Worm (Caenorhabditis elegans) whole organism, L3 larva: ENCODE data around the gene ZK666.11.

ENCODE experiments used
- R02D3.7 ChIP-seq: fragments of 150-350 bp; optimal IDR thresholded peaks from 2 replicates; lab custom pipeline; 2014; ENCODE audit warnings: missing biosample characterization, missing genetic modification characterization
- ZK546.5 ChIP-seq: sonication (generic microtip); optimal IDR thresholded peaks from 2 replicates; lab custom pipeline; 2017; ENCODE audit warnings: missing biosample characterization, missing genetic modification characterization
- ceh-16 ChIP-seq: sonication (generic microtip); optimal IDR thresholded peaks from 2 replicates; lab custom pipeline; 2017; ENCODE audit warnings: missing biosample characterization, missing genetic modification characterization
- ceh-82 ChIP-seq: fragments of 150-350 bp; optimal IDR thresholded peaks from 2 replicates; lab custom pipeline; 2014; ENCODE audit warnings: missing biosample characterization, missing genetic modification characterization
- ceh-9 ChIP-seq: sonication (generic microtip); optimal IDR thresholded peaks from 2 replicates; lab custom pipeline; 2018; ENCODE audit warnings: missing biosample characterization, missing genetic modification characterization
- daf-12 ChIP-seq: fragments of 150-350 bp; optimal IDR thresholded peaks from 2 replicates; lab custom pipeline; 2014; ENCODE audit warnings: missing biosample characterization, missing genetic modification reagents, missing genetic modification characterization
- elt-1 ChIP-seq: fragments of 150-350 bp; optimal IDR thresholded peaks from 2 replicates; lab custom pipeline; 2014; ENCODE audit warnings: missing biosample characterization, missing genetic modification characterization
- elt-2 ChIP-seq: sonication (generic microtip); optimal IDR thresholded peaks from 2 replicates; lab custom pipeline; 2016; ENCODE audit warnings: missing genetic modification reagents, mild to moderate bottlenecking, missing genetic modification characterization, missing compliant biosample characterization
- elt-3 ChIP-seq, 3 experiments: fragments of 150-350 bp in 1 of 3; sonication (generic microtip) in 2 of 3; optimal IDR thresholded peaks; 2 replicates in 2 of 3; 4 replicates in 1 of 3; lab custom pipeline; 2014 to 2017; ENCODE audit warnings: missing biosample characterization in 3 of 3, missing genetic modification characterization in 3 of 3
- eor-1 ChIP-seq, 2 experiments: fragments of 150-350 bp; optimal IDR thresholded peaks; 2 replicates each; lab custom pipeline; 2014 to 2018; ENCODE audit warnings: missing biosample characterization in 2 of 2, missing genetic modification characterization in 2 of 2
- fkh-10 ChIP-seq: sonication (generic microtip); optimal IDR thresholded peaks from 2 replicates; lab custom pipeline; 2017; ENCODE audit warnings: missing biosample characterization, missing genetic modification reagents, missing genetic modification characterization
- fkh-2 ChIP-seq: fragments of 150-350 bp; optimal IDR thresholded peaks from 2 replicates; lab custom pipeline; 2014; ENCODE audit warnings: missing biosample characterization, missing genetic modification reagents, missing genetic modification characterization
- hmg-11 ChIP-seq: sonication (generic microtip); optimal IDR thresholded peaks from 2 replicates; lab custom pipeline; 2016; ENCODE audit warnings: missing genetic modification characterization, missing compliant biosample characterization
- jun-1 ChIP-seq: fragments of 150-350 bp; optimal IDR thresholded peaks from 2 replicates; lab custom pipeline; 2014; ENCODE audit warnings: missing biosample characterization, missing genetic modification reagents, missing genetic modification characterization
- lin-15B ChIP-seq: fragments of 150-350 bp; optimal IDR thresholded peaks from 2 replicates; lab custom pipeline; 2014; ENCODE audit warnings: missing biosample characterization, missing genetic modification characterization
- lin-39 ChIP-seq: fragments of 150-350 bp; optimal IDR thresholded peaks from 2 replicates; lab custom pipeline; 2018; ENCODE audit warnings: missing biosample characterization, missing genetic modification reagents, missing genetic modification characterization
- lsy-12 ChIP-seq: sonication (generic microtip); optimal IDR thresholded peaks from 2 replicates; lab custom pipeline; 2016; ENCODE audit warnings: mild to moderate bottlenecking, missing genetic modification characterization, missing compliant biosample characterization
- nfya-1 ChIP-seq: sonication (generic microtip); optimal IDR thresholded peaks from 2 replicates; lab custom pipeline; 2017; ENCODE audit warnings: missing genetic modification characterization, mild to moderate bottlenecking, missing compliant biosample characterization, antibody characterized with exemption, moderate library complexity; ENCODE audit not compliant: insufficient read depth
- nhr-11 ChIP-seq: fragments of 150-350 bp; optimal IDR thresholded peaks from 2 replicates; lab custom pipeline; 2014; ENCODE audit warnings: missing biosample characterization, missing genetic modification characterization
- nhr-23 ChIP-seq: fragments of 150-350 bp; optimal IDR thresholded peaks from 2 replicates; lab custom pipeline; 2014; ENCODE audit warnings: missing biosample characterization, missing genetic modification reagents, missing genetic modification characterization
- nhr-237 ChIP-seq: fragments of 150-350 bp; optimal IDR thresholded peaks from 2 replicates; lab custom pipeline; 2014; ENCODE audit warnings: missing biosample characterization, missing genetic modification characterization
- nhr-25 ChIP-seq: sonication (generic microtip); optimal IDR thresholded peaks from 2 replicates; lab custom pipeline; 2017; ENCODE audit warnings: missing biosample characterization, missing genetic modification characterization
- nhr-28 ChIP-seq: fragments of 150-350 bp; optimal IDR thresholded peaks from 2 replicates; lab custom pipeline; 2014; ENCODE audit warnings: missing biosample characterization, missing genetic modification characterization
- nhr-43 ChIP-seq: sonication (generic microtip); optimal IDR thresholded peaks from 2 replicates; lab custom pipeline; 2016; ENCODE audit warnings: mild to moderate bottlenecking, missing genetic modification characterization, missing compliant biosample characterization; ENCODE audit not compliant: poor library complexity, severe bottlenecking
- nhr-67 ChIP-seq: fragments of 150-350 bp; optimal IDR thresholded peaks from 2 replicates; lab custom pipeline; 2014; ENCODE audit warnings: missing biosample characterization, missing genetic modification characterization
- nhr-76 ChIP-seq: fragments of 150-350 bp; sonication (generic microtip); optimal IDR thresholded peaks from 5 replicates; lab custom pipeline; 2014; ENCODE audit warnings: missing biosample characterization, missing genetic modification characterization
- nhr-77 ChIP-seq: fragments of 150-350 bp; optimal IDR thresholded peaks from 2 replicates; lab custom pipeline; 2014; ENCODE audit warnings: missing biosample characterization, missing genetic modification characterization
- pqm-1 ChIP-seq: fragments of 150-350 bp; optimal IDR thresholded peaks from 2 replicates; lab custom pipeline; 2017; ENCODE audit warnings: missing biosample characterization, missing genetic modification characterization, inconsistent platforms
- sea-2 ChIP-seq: fragments of 150-350 bp; sonication (generic microtip); optimal IDR thresholded peaks from 4 replicates; lab custom pipeline; 2014; ENCODE audit warnings: missing biosample characterization, missing genetic modification reagents, missing genetic modification characterization
- snpc-4 ChIP-seq: fragments of 150-350 bp; optimal IDR thresholded peaks from 2 replicates; lab custom pipeline; 2014; ENCODE audit warnings: missing biosample characterization, missing genetic modification characterization
- tbx-2 ChIP-seq: sonication (generic microtip); optimal IDR thresholded peaks from 2 replicates; lab custom pipeline; 2016; ENCODE audit warnings: mild to moderate bottlenecking, missing genetic modification characterization, missing compliant biosample characterization
- zag-1 ChIP-seq: fragments of 150-350 bp; optimal IDR thresholded peaks from 2 replicates; lab custom pipeline; 2014; ENCODE audit warnings: missing biosample characterization, missing genetic modification characterization
- ztf-11 ChIP-seq: fragments of 150-350 bp; optimal IDR thresholded peaks from 2 replicates; lab custom pipeline; 2014; ENCODE audit warnings: missing biosample characterization, missing genetic modification characterization
- ztf-4 ChIP-seq: fragments of 150-350 bp; optimal IDR thresholded peaks from 2 replicates; lab custom pipeline; 2014; ENCODE audit warnings: missing biosample characterization, missing genetic modification characterization

Gene ZK666.11

ce11 chrII:10476039-10476438, 6.3 kb upstream of the ZK666.11 start, which contains the start of gene clec-58:
clec-58 (minus strand) TSS chrII:10476139.
- TF ChIP-seq jun-1 (tag; lab: Kevin White, UChicago) (no peak), hmg-11 (tag; lab: Kevin White, UChicago) (no peak), nfya-1 (tag; lab: Kevin White, UChicago) (no peak), eor-1 (tag; optimal IDR thresholded peaks at IDR 0.05; lab: Kevin White, UChicago) (no peak), lsy-12 (no peak), nhr-25 (tag; lab: Kevin White, UChicago) (no peak), elt-3 (tag; optimal IDR thresholded peaks at IDR 0.05; lab: Kevin White, UChicago) (no peak), nhr-28 (tag; lab: Kevin White, UChicago) (no peak), ceh-9 (tag; lab: Kevin White, UChicago) (no peak), nhr-76 (tag; lab: Kevin White, UChicago) (no peak), daf-12 (tag; lab: Kevin White, UChicago) (no peak), nhr-11 (no peak), zag-1 (tag; lab: Kevin White, UChicago) (no peak), snpc-4 (tag; lab: Kevin White, UChicago) (no peak), ceh-82 (tag; lab: Kevin White, UChicago) (no peak), fkh-2 (tag; lab: Kevin White, UChicago) (no peak), sea-2 (GFP tag; lab: Kevin White, UChicago) (no peak), elt-2 (tag; lab: Kevin White, UChicago) (no peak), nhr-237 (tag; lab: Kevin White, UChicago) (no peak)

DNA sequence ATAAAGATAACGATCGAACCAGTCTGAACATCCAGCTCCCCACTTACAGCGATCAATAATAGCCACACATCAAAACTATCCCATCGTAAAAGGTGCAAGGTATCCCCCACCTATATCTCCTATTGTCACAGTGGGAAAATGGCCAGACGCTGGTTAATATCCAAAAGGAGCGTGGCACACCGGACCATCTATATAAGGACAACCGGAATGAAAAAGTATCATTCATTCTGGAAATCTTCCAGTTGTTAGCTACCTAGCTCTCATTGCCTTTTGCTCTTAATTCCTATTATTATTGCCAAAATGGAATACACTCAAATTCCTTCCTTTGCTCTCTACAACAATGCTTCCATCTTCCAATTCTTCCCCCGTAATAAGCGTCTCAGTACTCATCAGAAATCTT, 5.4 kb upstream of the ZK666.11 start, which contains the start of gene ZK666.4:
TSS of gene ZK666.4 (plus strand) at position 301 of the 400 bp plus-strand sequence.
- TF ChIP-seq zag-1 (tag; lab: Kevin White, UChicago) = no peak

- TF ChIP-seq nhr-67 (tag; lab: Kevin White, UChicago) = no peak
- TF ChIP-seq fkh-2 (tag; lab: Kevin White, UChicago) = no peak
- no peak for TF ChIP-seq nhr-76 (tag; lab: Kevin White, UChicago)
- TF ChIP-seq lsy-12 = no peak
- no peak for TF ChIP-seq nfya-1 (tag; lab: Kevin White, UChicago)
- TF ChIP-seq tbx-2 (tag; lab: Kevin White, UChicago) = no peak
- no peak for TF ChIP-seq lin-39 (tag; lab: Kevin White, UChicago)
- no peak for TF ChIP-seq lin-15B
- no peak for TF ChIP-seq ceh-16 (tag; lab: Kevin White, UChicago)
- TF ChIP-seq snpc-4 (tag; lab: Kevin White, UChicago) = no peak
- no peak for TF ChIP-seq nhr-237 (tag; lab: Kevin White, UChicago)
- no peak for TF ChIP-seq zag-1 (tag; lab: Kevin White, UChicago)
- TF ChIP-seq hmg-11 (tag; lab: Kevin White, UChicago) = no peak
- TF ChIP-seq nhr-77 = no peak
- no peak for TF ChIP-seq elt-1 (tag; lab: Kevin White, UChicago)
- TF ChIP-seq ztf-11 (tag; lab: Kevin White, UChicago) = no peak
- TF ChIP-seq ZK546.5 (tag; lab: Kevin White, UChicago) = no peak
- no peak for TF ChIP-seq R02D3.7 (tag; lab: Kevin White, UChicago)
Observed at ce11 chrII:10479348-10479747, 3.0 kb upstream of the ZK666.11 start, which contains the start of gene clec-59. clec-59 (minus strand) TSS chrII:10479448.

DNA sequence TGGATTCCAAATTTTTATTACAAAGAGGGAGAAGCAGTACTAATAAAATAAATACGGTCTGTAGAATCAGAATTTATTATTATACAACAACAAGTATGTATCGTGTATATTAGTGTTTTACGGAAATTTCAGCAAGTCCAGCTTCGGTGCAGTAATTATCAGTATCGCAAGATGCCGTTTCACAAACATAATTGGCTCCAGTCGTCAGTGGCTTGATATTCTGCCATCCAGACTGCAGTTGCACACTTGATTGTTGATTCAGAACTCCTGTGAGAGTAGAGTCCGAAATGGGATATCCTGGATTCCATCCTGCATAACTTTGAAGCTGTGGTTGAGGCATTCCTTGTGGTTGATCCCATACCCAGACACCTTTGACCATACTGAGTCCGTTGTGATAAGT, 2.3 kb upstream of the ZK666.11 start:
- TF ChIP-seq nfya-1 (tag; lab: Kevin White, UChicago) (no peak), fkh-10 (GFP tag; lab: Kevin White, UChicago) (no peak), nhr-11 (no peak), R02D3.7 (tag; lab: Kevin White, UChicago) (no peak), pqm-1 (no peak), tbx-2 (tag; lab: Kevin White, UChicago) (no peak), nhr-23 (tag; lab: Kevin White, UChicago) (no peak), ztf-4 (tag; lab: Kevin White, UChicago) (no peak), nhr-43 (tag; lab: Kevin White, UChicago) (no peak), daf-12 (tag; lab: Kevin White, UChicago) (no peak)
